Fruit fly (Drosophila melanogaster): ENCODE measurements around the gene CG11997.

The CG11997 gene

DNA sequence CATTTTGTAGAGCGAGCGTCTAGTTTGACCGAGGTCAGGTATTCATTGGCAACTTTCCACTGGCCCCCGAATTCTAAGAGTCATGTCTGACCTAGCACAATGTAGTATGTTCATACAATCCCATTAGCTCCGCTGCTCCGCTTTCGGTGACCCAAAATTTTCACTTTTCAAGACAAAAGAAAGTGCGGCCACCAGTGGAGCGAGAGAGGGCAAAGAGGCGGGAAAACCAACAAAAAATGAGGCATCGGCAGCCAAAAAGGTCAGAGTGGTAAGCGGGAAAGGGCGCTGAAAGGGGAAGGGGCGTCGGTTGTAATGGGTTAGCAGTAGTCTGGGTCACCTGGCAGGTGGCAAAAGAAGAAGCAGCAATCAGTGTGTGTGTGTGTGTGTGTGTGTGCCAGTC lies 38.2 kb downstream of the CG11997 start:
- TF ChIP-seq CG6854 (GFP tag; optimal IDR thresholded peaks at IDR 0.05) (no peak), achi (GFP tag; optimal IDR thresholded peaks at IDR 0.05) (no peak), CG7368 (GFP tag; optimal IDR thresholded peaks at IDR 0.05) (no peak), dsx (GFP tag; optimal IDR thresholded peaks at IDR 0.05; ENCODE audit: poor library complexity, severe bottlenecking) (no peak), Eip93F (GFP tag; optimal IDR thresholded peaks at IDR 0.05) (no peak), CG4318 (GFP tag; optimal IDR thresholded peaks at IDR 0.05) (no peak), Blimp-1 (GFP tag; optimal IDR thresholded peaks at IDR 0.05) (peak; percentile 86)

DNA sequence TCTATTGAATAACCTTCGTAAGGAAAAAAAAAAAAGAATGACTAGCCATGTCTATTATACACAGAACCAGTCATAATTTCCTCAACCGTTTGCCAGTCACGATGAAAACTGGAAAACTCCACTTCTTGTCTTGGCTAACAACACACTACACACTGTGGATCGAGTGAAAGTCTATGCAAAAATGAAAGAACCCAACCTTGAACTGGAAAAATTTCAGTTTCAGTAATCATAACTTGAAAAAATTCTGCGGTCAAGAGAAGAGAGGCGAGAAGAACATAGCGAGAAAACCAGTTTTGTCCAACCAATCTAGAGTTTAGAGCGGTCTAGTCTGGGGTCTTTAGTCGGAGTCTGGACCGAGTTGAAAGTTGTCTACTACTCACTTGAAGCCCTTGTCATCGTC lies 40.3 kb downstream of the CG11997 start:
- TF ChIP-seq Hr38 (GFP tag; optimal IDR thresholded peaks at IDR 0.05) (no peak), CG8632 (GFP tag; optimal IDR thresholded peaks at IDR 0.05) (no peak), Ets96B (tag; optimal IDR thresholded peaks at IDR 0.05) (no peak), CG4318 (GFP tag; optimal IDR thresholded peaks at IDR 0.05) (no peak), CG10669 (GFP tag; optimal IDR thresholded peaks at IDR 0.05) (no peak), fd85E (GFP tag; optimal IDR thresholded peaks at IDR 0.05) (no peak), acj6 (GFP tag; optimal IDR thresholded peaks at IDR 0.05) (no peak), Eip75B (GFP tag; optimal IDR thresholded peaks at IDR 0.05) (no peak), fd59A (GFP tag; optimal IDR thresholded peaks at IDR 0.05) (no peak)

DNA sequence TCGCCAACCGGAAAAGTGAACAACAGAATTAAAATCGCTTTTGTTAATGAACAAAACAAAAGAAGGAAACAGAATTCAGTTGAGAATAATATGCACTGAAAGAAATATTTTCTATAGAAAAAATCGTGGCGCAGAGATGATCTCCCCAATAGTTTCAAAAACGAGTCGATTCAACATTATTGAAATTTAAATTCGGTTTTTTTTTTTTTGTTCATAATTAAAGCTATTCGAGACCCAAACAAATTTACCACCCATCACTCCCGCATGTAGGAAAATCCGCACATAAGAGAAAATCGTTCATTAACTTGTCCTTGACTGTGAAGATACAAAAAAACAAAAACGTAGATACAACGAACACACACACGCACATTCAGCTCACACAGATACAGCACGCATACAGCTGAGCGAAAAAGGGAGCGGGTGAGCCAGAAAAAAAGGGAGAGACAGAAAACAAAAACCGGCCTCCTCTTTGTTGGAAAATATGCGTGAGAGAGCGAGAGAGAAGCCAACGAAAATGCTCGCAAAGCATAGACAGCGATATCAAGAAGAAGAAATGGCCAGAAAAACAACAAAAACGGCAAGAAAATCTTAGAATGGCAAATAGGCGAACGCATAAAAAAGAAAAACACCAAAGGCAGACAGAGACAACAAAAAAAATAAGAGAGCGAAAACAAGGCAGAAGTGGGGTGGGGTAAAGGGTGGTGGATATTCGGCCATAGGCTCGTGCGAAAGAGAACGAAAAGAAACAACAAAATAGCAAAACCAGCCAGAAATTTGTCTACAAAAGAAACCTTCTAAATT lies 42.9 kb downstream of the CG11997 start:
- peak; percentile 89 for TF ChIP-seq eg (GFP tag; IDR thresholded peaks at IDR 0.05)
- peak; percentile 44 for TF ChIP-seq CG8319 (GFP tag; optimal IDR thresholded peaks at IDR 0.05)
- peak; percentile 93 for TF ChIP-seq Eip78C (GFP tag)
- TF ChIP-seq esn (GFP tag; optimal IDR thresholded peaks at IDR 0.05) = peak; percentile 79
- TF ChIP-seq CG8632 (GFP tag; optimal IDR thresholded peaks at IDR 0.05) = peak; percentile 71
- TF ChIP-seq fd85E (GFP tag; optimal IDR thresholded peaks at IDR 0.05) = no peak
- peak; percentile 89 for TF ChIP-seq CG8119 (GFP tag; IDR thresholded peaks at IDR 0.05)
- peak; percentile 56 for TF ChIP-seq OdsH (GFP tag; optimal IDR thresholded peaks at IDR 0.05)
- no peak for TF ChIP-seq Blimp-1 (GFP tag; optimal IDR thresholded peaks at IDR 0.05)
- TF ChIP-seq CG31627 (GFP tag; optimal IDR thresholded peaks at IDR 0.05) = peak; percentile 82
- peak; percentile 64 for TF ChIP-seq CG10631 (GFP tag; optimal IDR thresholded peaks at IDR 0.05)
- TF ChIP-seq Hr38 (GFP tag; optimal IDR thresholded peaks at IDR 0.05) = no peak
- TF ChIP-seq fkh (GFP tag; optimal IDR thresholded peaks at IDR 0.05) = peak; percentile 64
- peak; percentile 29 for TF ChIP-seq CG6854 (GFP tag; optimal IDR thresholded peaks at IDR 0.05)
- peak; percentile 76 for TF ChIP-seq Smox (GFP tag; optimal IDR thresholded peaks at IDR 0.05)
- peak; percentile 60 for TF ChIP-seq CG1621 (tag; optimal IDR thresholded peaks at IDR 0.05)
- peak; percentile 44 for TF ChIP-seq CG3032 (tag; optimal IDR thresholded peaks at IDR 0.05)
- TF ChIP-seq CG34406 (GFP tag; optimal IDR thresholded peaks at IDR 0.05) = peak; percentile 73
- peak; percentile 32 for TF ChIP-seq Eip93F (GFP tag; optimal IDR thresholded peaks at IDR 0.05)
- peak; percentile 63 for TF ChIP-seq net (GFP tag; optimal IDR thresholded peaks at IDR 0.05)
- peak; percentile 71 for TF ChIP-seq dsx (GFP tag; optimal IDR thresholded peaks at IDR 0.05; ENCODE audit: poor library complexity, severe bottlenecking)
- TF ChIP-seq vri (GFP tag; optimal IDR thresholded peaks at IDR 0.05) = no peak
- peak; percentile 56 for TF ChIP-seq Sox15 (GFP tag; optimal IDR thresholded peaks at IDR 0.05)
- TF ChIP-seq spab (GFP tag; optimal IDR thresholded peaks at IDR 0.05) = peak; percentile 51
- TF ChIP-seq CG7368 (GFP tag; optimal IDR thresholded peaks at IDR 0.05) = peak; percentile 19
- peak; percentile 82 for TF ChIP-seq topi (GFP tag; optimal IDR thresholded peaks at IDR 0.05)
- TF ChIP-seq CG16779 (tag; optimal IDR thresholded peaks at IDR 0.05) = peak; percentile 76
- peak; percentile 75 for TF ChIP-seq Eip75B (GFP tag; optimal IDR thresholded peaks at IDR 0.05)
- TF ChIP-seq CG6276 (GFP tag; optimal IDR thresholded peaks at IDR 0.05) = peak; percentile 81
- no peak; the same call in 1 of the 2 replicates for TF ChIP-seq CG11294 (GFP tag; IDR thresholded peaks at IDR 0.05)
- peak; percentile 59 for TF ChIP-seq Ets96B (tag; optimal IDR thresholded peaks at IDR 0.05)
- TF ChIP-seq Hr4 (GFP tag; optimal IDR thresholded peaks at IDR 0.05) = peak; percentile 3
- peak; percentile 68 for TF ChIP-seq Sox14 (GFP tag; optimal IDR thresholded peaks at IDR 0.05)
- peak; percentile 84 for TF ChIP-seq CG6163 (GFP tag; IDR thresholded peaks at IDR 0.05)
- peak; percentile 42 for TF ChIP-seq fd59A (GFP tag; optimal IDR thresholded peaks at IDR 0.05)
- TF ChIP-seq Met (GFP tag; optimal IDR thresholded peaks at IDR 0.05) = peak; percentile 74
- TF ChIP-seq CG3919 (GFP tag; optimal IDR thresholded peaks at IDR 0.05) = peak; percentile 52
- no peak for TF ChIP-seq CG4318 (GFP tag; optimal IDR thresholded peaks at IDR 0.05)
- TF ChIP-seq CG6792 (GFP tag; optimal IDR thresholded peaks at IDR 0.05) = peak; percentile 71
- TF ChIP-seq Sox102F (GFP tag; optimal IDR thresholded peaks at IDR 0.05) = peak; percentile 67
- peak; percentile 60 for TF ChIP-seq CG10669 (GFP tag; optimal IDR thresholded peaks at IDR 0.05)
- TF ChIP-seq CG15336 (GFP tag; IDR thresholded peaks at IDR 0.05) = peak; percentile 86
